Fruit fly (Drosophila melanogaster): ENCODE measurements around the gene pip.

Gene pip

DNA sequence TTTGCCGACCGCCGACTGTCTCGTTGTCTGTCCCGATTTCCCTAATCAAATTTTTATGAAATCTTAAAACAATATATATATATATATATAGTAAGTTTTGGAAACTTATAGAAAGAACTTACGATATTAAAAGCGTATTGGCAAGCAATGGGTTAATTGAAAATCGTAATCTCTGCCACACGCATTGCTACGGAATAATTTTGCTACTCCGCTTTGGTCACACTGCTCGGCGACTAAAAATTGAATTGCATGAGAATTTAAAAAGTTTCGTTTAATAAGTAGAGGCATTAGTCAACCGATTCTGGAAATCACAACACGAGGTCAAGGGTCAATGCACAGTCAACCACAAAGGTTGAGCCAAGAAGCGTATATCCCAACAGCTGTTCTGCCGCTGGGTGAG, 76.2 kb downstream of the pip start, which contains the start of gene Bet1 (continued):
- TF ChIP-seq CG16863 (GFP tag; optimal IDR thresholded peaks at IDR 0.05) (no peak), Sin3A (optimal IDR thresholded peaks at IDR 0.05) (no peak), pfk (GFP tag; optimal IDR thresholded peaks at IDR 0.05) (no peak), vfl (GFP tag; optimal IDR thresholded peaks at IDR 0.05) (no peak), CG7357 (GFP tag; IDR thresholded peaks at IDR 0.05) (no peak), CG14441 (GFP tag; IDR thresholded peaks at IDR 0.05) (no peak), nerfin-2 (GFP tag; IDR thresholded peaks at IDR 0.05; ENCODE audit: partially characterized antibody) (no peak), Xrp1 (GFP tag; IDR thresholded peaks at IDR 0.05) (peak; percentile 33; the same call in 1 of the 2 replicates), CG12155 (GFP tag; optimal IDR thresholded peaks at IDR 0.05) (no peak), CG34422 (GFP tag; IDR thresholded peaks at IDR 0.05) (0 out of 3 replicates have a peak, but pooled peaks have one; percentile 23), Sox100B (GFP tag; optimal IDR thresholded peaks at IDR 0.05) (no peak), CG31365 (tag; optimal IDR thresholded peaks at IDR 0.05) (no peak), NC2β (GFP tag; optimal IDR thresholded peaks at IDR 0.05) (no peak), Doc3 (GFP tag; IDR thresholded peaks at IDR 0.05; ENCODE audit: partially characterized antibody) (no peak), CG6813 (GFP tag; optimal IDR thresholded peaks at IDR 0.05) (no peak), ssp (GFP tag; IDR thresholded peaks at IDR 0.05) (no peak), NfI (GFP tag; optimal IDR thresholded peaks at IDR 0.05) (peak; percentile 25), CG9876 (GFP tag; optimal IDR thresholded peaks at IDR 0.05) (no peak), NC2α (GFP tag; optimal IDR thresholded peaks at IDR 0.05) (no peak), MESR4 (GFP tag; optimal IDR thresholded peaks at IDR 0.05) (peak; percentile 54), Vsx1 (GFP tag; optimal IDR thresholded peaks at IDR 0.05) (no peak), cas (GFP tag; IDR thresholded peaks at IDR 0.05) (no peak), gsb (GFP tag; IDR thresholded peaks at IDR 0.05) (no peak), Dll (GFP tag; IDR thresholded peaks at IDR 0.05; ENCODE audit: partially characterized antibody) (no peak), cwo (GFP tag; optimal IDR thresholded peaks at IDR 0.05) (no peak), sisA (GFP tag; IDR thresholded peaks at IDR 0.05) (no peak), CG9437 (GFP tag; optimal IDR thresholded peaks at IDR 0.05) (no peak), inv (GFP tag; IDR thresholded peaks at IDR 0.05; ENCODE audit: partially characterized antibody) (no peak), MBD-R2 (GFP tag; IDR thresholded peaks at IDR 0.05) (peak; percentile 55), HHEX (GFP tag; optimal IDR thresholded peaks at IDR 0.05) (no peak), Tbp (GFP tag; optimal IDR thresholded peaks at IDR 0.05) (no peak), CG4404 (GFP tag; IDR thresholded peaks at IDR 0.05) (peak; percentile 24; the same call in 1 of the 2 replicates), CG15011 (GFP tag; optimal IDR thresholded peaks at IDR 0.05) (no peak), psq (GFP tag; optimal IDR thresholded peaks at IDR 0.05) (no peak), insv (GFP tag; optimal IDR thresholded peaks at IDR 0.05) (no peak), ttk (GFP tag; IDR thresholded peaks at IDR 0.05) (no peak), gem (tag; optimal IDR thresholded peaks at IDR 0.05) (peak; percentile 20), CG32532 (GFP tag; IDR thresholded peaks at IDR 0.05) (peak; percentile 55; the same call in 1 of the 2 replicates), Chrac-16 (GFP tag; optimal IDR thresholded peaks at IDR 0.05) (no peak), CG1233 (GFP tag; optimal IDR thresholded peaks at IDR 0.05) (no peak), Deaf1 (tag; optimal IDR thresholded peaks at IDR 0.05) (no peak), CG33557 (GFP tag; optimal IDR thresholded peaks at IDR 0.05) (no peak), bsh (GFP tag; optimal IDR thresholded peaks at IDR 0.05) (peak in 1 of 2 experiments; percentile 14), dm (GFP tag; optimal IDR thresholded peaks at IDR 0.05) (no peak), Ptx1 (GFP tag; IDR thresholded peaks at IDR 0.05) (0 out of 2 replicates have a peak, but pooled peaks have one; percentile 7), CG1529 (GFP tag; optimal IDR thresholded peaks at IDR 0.05) (no peak), CG14050 (GFP tag; IDR thresholded peaks at IDR 0.05) (no peak), CG9932 (GFP tag; IDR thresholded peaks at IDR 0.05) (peak; percentile 50), Rx (GFP tag; IDR thresholded peaks at IDR 0.05) (no peak), HLH3B (GFP tag; IDR thresholded peaks at IDR 0.05) (no peak), Elba2 (GFP tag; optimal IDR thresholded peaks at IDR 0.05) (peak; percentile 25), CG3065 (GFP tag; optimal IDR thresholded peaks at IDR 0.05) (no peak)
